Worm (Caenorhabditis elegans) whole organism, early embryonic: ENCODE data around the gene T10B9.14.

Experiments
- B0310.2 ChIP-seq: sonication (generic microtip); optimal IDR thresholded peaks from 2 replicates; lab custom pipeline; 2016; ENCODE audit warnings: mild to moderate bottlenecking, missing genetic modification characterization, missing compliant biosample characterization
- F13C5.2 ChIP-seq: sonication (generic microtip); optimal IDR thresholded peaks from 2 replicates; lab custom pipeline; 2017; ENCODE audit warnings: mild to moderate bottlenecking, missing genetic modification characterization, inconsistent platforms, missing compliant biosample characterization
- aly-1 ChIP-seq: sonication (generic microtip); optimal IDR thresholded peaks from 2 replicates; lab custom pipeline; 2016; ENCODE audit warnings: missing genetic modification characterization, missing compliant biosample characterization
- ama-1 ChIP-seq: fragments of 150-350 bp; optimal IDR thresholded peaks from 2 replicates; lab custom pipeline; 2014
- ceh-13 ChIP-seq: fragments of 200-800 bp; sonication (Bioruptor generic); optimal IDR thresholded peaks from 2 replicates; lab custom pipeline; 2018; ENCODE audit warnings: mild to moderate bottlenecking, missing genetic modification characterization, missing compliant biosample characterization
- ceh-36 ChIP-seq: sonication (generic microtip); optimal IDR thresholded peaks from 2 replicates; lab custom pipeline; 2016; ENCODE audit warnings: missing genetic modification characterization, inconsistent platforms, missing compliant biosample characterization
- ets-7 ChIP-seq: sonication (generic microtip); optimal IDR thresholded peaks from 2 replicates; lab custom pipeline; 2016; ENCODE audit warnings: missing genotype, missing genetic modification characterization, missing compliant biosample characterization
- flt-1 ChIP-seq: fragments of 200-800 bp; sonication (Bioruptor generic); IDR thresholded peaks from 2 replicates; pipeline ENCODE4 v1.3.6; 2022; ENCODE audit warnings: missing genetic modification characterization, missing compliant biosample characterization
- hmbx-1 ChIP-seq: sonication (generic microtip); optimal IDR thresholded peaks from 2 replicates; lab custom pipeline; 2016; ENCODE audit warnings: mild to moderate bottlenecking, missing genetic modification characterization, missing compliant biosample characterization
- hmg-4 ChIP-seq: fragments of 200-800 bp; sonication (Bioruptor generic); optimal IDR thresholded peaks from 2 replicates; lab custom pipeline; 2018; ENCODE audit warnings: mild to moderate bottlenecking, missing genetic modification characterization, missing compliant biosample characterization
- hnd-1 ChIP-seq: sonication (generic microtip); optimal IDR thresholded peaks from 2 replicates; lab custom pipeline; 2016; ENCODE audit warnings: missing genetic modification characterization, missing compliant biosample characterization
- pes-1 ChIP-seq: fragments of 200-800 bp; sonication (Bioruptor generic); IDR thresholded peaks from 2 replicates; pipeline ENCODE4 v1.3.6; 2022; ENCODE audit warnings: missing genetic modification reagents, missing genetic modification characterization, missing compliant biosample characterization
- scrt-1 ChIP-seq: fragments of 200-800 bp; sonication (Bioruptor generic); IDR thresholded peaks from 2 replicates; pipeline ENCODE4 v1.3.6; 2022; ENCODE audit warnings: missing genetic modification characterization, missing compliant biosample characterization
- sea-1 ChIP-seq: fragments of 200-800 bp; sonication (Bioruptor generic); conservative IDR thresholded peaks from 2 replicates; pipeline ENCODE4 v1.3.6; 2022; ENCODE audit warnings: missing genetic modification characterization, missing compliant biosample characterization
- tbx-11 ChIP-seq: fragments of 200-800 bp; sonication (Bioruptor generic); IDR thresholded peaks from 2 replicates; pipeline ENCODE4 v1.3.6; 2022; ENCODE audit warnings: missing genetic modification characterization, missing compliant biosample characterization
- tbx-37 ChIP-seq: fragments of 200-800 bp; sonication (Bioruptor generic); conservative IDR thresholded peaks from 2 replicates; pipeline ENCODE4 v1.3.6; 2022; ENCODE audit warnings: missing genetic modification reagents, missing genetic modification characterization, missing compliant biosample characterization
- tra-4 ChIP-seq: sonication (generic microtip); optimal IDR thresholded peaks from 2 replicates; lab custom pipeline; 2017; ENCODE audit warnings: missing genetic modification characterization, missing compliant biosample characterization

The T10B9.14 gene

DNA sequence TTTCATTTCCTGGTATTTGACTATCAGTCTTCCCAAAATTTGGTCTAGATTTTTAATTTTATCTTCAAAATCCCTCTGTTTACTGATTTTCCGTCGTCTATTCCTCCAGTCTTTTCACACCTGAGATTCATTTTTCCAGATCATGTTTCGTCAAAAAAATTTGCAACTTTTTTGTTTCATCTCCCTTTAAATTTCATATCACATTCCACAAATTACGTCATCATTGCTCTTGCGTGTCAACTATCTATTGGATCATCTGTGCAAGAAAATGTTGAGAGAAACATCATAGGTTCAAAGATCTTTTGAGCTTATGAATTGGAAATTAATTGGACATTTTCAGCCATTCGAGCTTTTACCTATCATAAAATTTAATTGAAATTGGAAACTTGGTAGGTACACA is 22.9 kb downstream of the T10B9.14 start:
- TF ChIP-seq hnd-1 (tag; lab: Kevin White, UChicago): no peak
- no peak for TF ChIP-seq ceh-36 (tag; lab: Kevin White, UChicago)
- no peak for TF ChIP-seq aly-1 (tag; lab: Kevin White, UChicago)
- TF ChIP-seq tra-4 (tag; lab: Kevin White, UChicago): no peak
- no peak for TF ChIP-seq hmg-4 (GFP tag; lab: Kevin White, UChicago)
- no peak for TF ChIP-seq ets-7
- TF ChIP-seq ama-1 (lab: Kevin White, UChicago): no peak
- TF ChIP-seq B0310.2 (tag; lab: Kevin White, UChicago): no peak
- TF ChIP-seq sea-1: no peak
- no peak for TF ChIP-seq flt-1 (GFP tag; lab: Robert Waterston, UW)
- no peak for TF ChIP-seq F13C5.2 (tag; lab: Kevin White, UChicago)
- TF ChIP-seq pes-1: no peak
- TF ChIP-seq tbx-37 (GFP tag; lab: Robert Waterston, UW): no peak

DNA sequence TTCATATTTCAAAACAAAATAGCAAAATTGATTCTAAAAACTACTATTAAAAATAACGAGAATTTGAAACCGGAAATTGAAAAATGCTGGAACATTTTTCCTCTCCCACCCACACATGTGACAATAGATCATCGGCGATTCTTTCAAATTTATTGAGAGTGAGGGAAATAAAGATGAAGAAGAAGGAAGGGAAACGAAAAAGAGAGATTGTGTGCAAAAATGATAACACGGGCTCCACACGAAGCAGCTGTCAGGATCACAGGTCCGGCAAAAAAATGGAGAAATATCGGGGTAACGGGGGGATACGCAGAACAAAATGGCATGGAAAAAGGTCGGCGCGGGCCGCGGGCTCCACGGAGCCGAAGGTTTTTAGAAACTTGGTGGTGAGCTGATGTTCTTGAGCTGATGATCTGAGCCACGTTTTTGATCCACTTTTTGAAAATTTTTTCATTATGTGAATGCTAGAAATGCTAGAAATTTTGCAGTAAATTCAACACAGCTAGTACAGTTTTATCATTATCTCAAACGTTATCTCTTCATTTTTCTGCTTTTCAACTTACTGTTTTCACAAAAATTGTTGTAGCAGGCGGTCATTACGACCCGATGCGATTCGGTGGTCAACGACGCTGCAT is 24.5 kb downstream of the T10B9.14 start, which contains the start of gene shk-1:
TSS of gene shk-1 (plus strand) at position 582 of the 632 bp plus-strand sequence.
- no peak for TF ChIP-seq flt-1 (GFP tag; lab: Robert Waterston, UW)
- no peak for TF ChIP-seq F13C5.2 (tag; lab: Kevin White, UChicago)
- TF ChIP-seq tra-4 (tag; lab: Kevin White, UChicago): no peak
- TF ChIP-seq tbx-11 (GFP tag; lab: Robert Waterston, UW): no peak
- TF ChIP-seq hnd-1 (tag; lab: Kevin White, UChicago): no peak
- no peak for TF ChIP-seq tbx-37 (GFP tag; lab: Robert Waterston, UW)
- TF ChIP-seq ceh-13 (GFP tag; lab: Kevin White, UChicago): no peak

DNA sequence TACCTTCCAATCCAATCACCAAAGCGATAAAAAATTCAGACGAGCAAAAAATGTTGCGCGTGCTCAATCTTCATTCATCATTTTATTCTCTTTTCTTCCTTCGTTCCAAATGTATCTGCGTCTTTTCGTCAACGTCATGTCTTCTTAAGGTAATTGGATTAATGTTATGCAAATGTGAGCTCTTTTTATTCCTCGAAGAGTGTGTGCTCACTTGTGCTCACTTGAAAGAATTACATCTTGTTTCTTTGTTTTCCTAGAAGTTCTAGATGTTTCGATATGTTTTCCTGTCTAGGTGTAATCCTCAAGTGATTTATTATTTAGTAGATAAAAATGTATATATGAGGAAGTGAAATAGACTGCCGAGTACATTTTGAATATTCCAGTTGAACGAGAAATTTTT is 26.8 kb downstream of the T10B9.14 start:
- TF ChIP-seq pes-1 (no peak), B0310.2 (tag; lab: Kevin White, UChicago) (no peak), hmbx-1 (tag; lab: Kevin White, UChicago) (no peak), aly-1 (tag; lab: Kevin White, UChicago) (no peak), sea-1 (no peak), tbx-37 (GFP tag; lab: Robert Waterston, UW) (no peak)

DNA sequence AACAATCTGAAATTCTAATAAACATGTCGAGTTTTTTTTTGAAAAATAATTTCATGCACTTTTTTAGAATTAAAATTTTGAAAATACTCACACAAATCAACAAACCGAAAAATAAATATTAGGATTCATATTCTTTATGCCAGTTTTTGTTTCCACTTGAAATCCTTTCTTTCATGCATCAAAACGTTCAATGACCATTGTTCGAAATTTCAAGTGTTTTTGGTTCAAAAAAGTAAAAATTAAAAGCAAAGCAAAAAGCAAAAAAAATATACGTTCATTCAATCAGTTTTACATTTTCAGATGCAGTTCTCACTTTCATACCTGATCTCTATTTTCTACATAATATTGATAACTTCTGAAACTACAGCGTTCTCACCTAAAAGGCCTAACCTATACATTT is 28.5 kb downstream of the T10B9.14 start, which contains the start of gene ZK1321.1:
TSS of gene ZK1321.1 (plus strand) at position 301 of the 400 bp plus-strand sequence.
- no peak for TF ChIP-seq pes-1
- no peak for TF ChIP-seq hnd-1 (tag; lab: Kevin White, UChicago)
- no peak for TF ChIP-seq scrt-1 (GFP tag; lab: Robert Waterston, UW)
- TF ChIP-seq hmg-4 (GFP tag; lab: Kevin White, UChicago): no peak
- TF ChIP-seq ceh-36 (tag; lab: Kevin White, UChicago): no peak
- no peak for TF ChIP-seq ama-1 (lab: Kevin White, UChicago)
- no peak for TF ChIP-seq tra-4 (tag; lab: Kevin White, UChicago)

DNA sequence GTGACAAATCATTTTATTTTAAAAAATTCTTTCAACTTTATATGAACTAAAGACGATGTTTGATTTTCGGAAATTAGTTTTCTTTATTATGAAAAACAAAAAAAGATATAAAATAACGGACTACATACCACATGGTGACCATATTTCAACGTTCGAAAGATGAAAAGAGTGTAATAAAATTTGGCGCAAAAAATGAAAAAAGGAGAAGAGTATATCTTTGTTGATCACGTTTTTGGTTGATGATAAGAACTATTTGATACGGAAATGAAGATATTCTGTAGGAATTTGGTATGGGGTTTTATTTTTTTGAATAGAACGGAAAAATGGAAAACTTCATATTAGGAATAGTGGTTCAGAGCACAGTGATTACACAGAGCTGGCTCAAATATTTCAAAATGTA is 29.2 kb downstream of the T10B9.14 start, which contains the start of gene Y53C12B.7:
TSS of gene Y53C12B.7 (minus strand) at position 163 of the 400 bp plus-strand sequence.
- TF ChIP-seq ceh-36 (tag; lab: Kevin White, UChicago) (no peak), tra-4 (tag; lab: Kevin White, UChicago) (no peak)

DNA sequence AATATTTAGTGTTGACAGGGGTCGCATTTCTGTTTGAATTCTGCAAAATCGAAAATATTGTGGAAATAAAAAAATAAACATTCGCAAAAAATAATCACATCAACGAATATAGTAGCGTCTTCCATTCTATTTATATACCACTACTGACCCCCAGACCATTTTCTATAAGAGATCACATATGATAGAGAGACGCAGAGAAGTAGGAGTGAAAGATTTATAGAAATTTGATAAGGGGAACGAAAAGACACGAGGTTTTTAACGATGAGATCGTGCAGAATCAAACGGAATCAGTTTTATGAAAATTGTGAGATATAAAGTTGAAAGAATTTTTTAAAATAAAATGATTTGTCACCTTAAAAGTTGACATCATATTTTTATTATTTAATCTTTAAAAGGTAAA is 30.0 kb downstream of the T10B9.14 start:
- TF ChIP-seq aly-1 (tag; lab: Kevin White, UChicago): no peak
- no peak for TF ChIP-seq flt-1 (GFP tag; lab: Robert Waterston, UW)
- TF ChIP-seq hmbx-1 (tag; lab: Kevin White, UChicago): no peak
- TF ChIP-seq tbx-37 (GFP tag; lab: Robert Waterston, UW): no peak
- no peak for TF ChIP-seq tra-4 (tag; lab: Kevin White, UChicago)
- no peak for TF ChIP-seq F13C5.2 (tag; lab: Kevin White, UChicago)
- TF ChIP-seq scrt-1 (GFP tag; lab: Robert Waterston, UW): no peak
- no peak for TF ChIP-seq ets-7
- TF ChIP-seq ceh-13 (GFP tag; lab: Kevin White, UChicago): no peak

ce11 chrII:9746069-9746468 is 36.2 kb downstream of the T10B9.14 start, which contains the start of the genes Y53C12B.1 and nos-3:
TSS of gene Y53C12B.1 (minus strand) at chrII:9746078.
TSS of gene nos-3 (plus strand) at chrII:9746316.
- TF ChIP-seq tra-4 (tag; lab: Kevin White, UChicago) (no peak), tbx-11 (GFP tag; lab: Robert Waterston, UW) (no peak), ceh-13 (GFP tag; lab: Kevin White, UChicago) (no peak), pes-1 (no peak), tbx-37 (GFP tag; lab: Robert Waterston, UW) (no peak), hnd-1 (tag; lab: Kevin White, UChicago) (no peak), hmbx-1 (tag; lab: Kevin White, UChicago) (no peak), aly-1 (tag; lab: Kevin White, UChicago) (no peak), scrt-1 (GFP tag; lab: Robert Waterston, UW) (no peak), B0310.2 (tag; lab: Kevin White, UChicago) (no peak), ama-1 (lab: Kevin White, UChicago) (no peak), ets-7 (no peak), flt-1 (GFP tag; lab: Robert Waterston, UW) (no peak), hmg-4 (GFP tag; lab: Kevin White, UChicago) (no peak), sea-1 (no peak), ceh-36 (tag; lab: Kevin White, UChicago) (no peak)

- TF ChIP-seq B0310.2 (tag; lab: Kevin White, UChicago) (no peak), hmg-4 (GFP tag; lab: Kevin White, UChicago) (no peak), hmbx-1 (tag; lab: Kevin White, UChicago) (no peak), hnd-1 (tag; lab: Kevin White, UChicago) (no peak), ceh-13 (GFP tag; lab: Kevin White, UChicago) (no peak), ama-1 (lab: Kevin White, UChicago) (no peak), tbx-11 (GFP tag; lab: Robert Waterston, UW) (no peak), flt-1 (GFP tag; lab: Robert Waterston, UW) (no peak), F13C5.2 (tag; lab: Kevin White, UChicago) (no peak)
These were observed 39.5 kb downstream of the T10B9.14 start, which contains the start of gene pno-1 for ce11 chrII:9742784-9743183. TSS of gene pno-1 (minus strand) at chrII:9742884.
